Worm (Caenorhabditis elegans): Measurements from ENCODE around the gene B0218.7.

Gene B0218.7

ce11 chrIV:8136548-8136947, 29.3 kb downstream of the B0218.7 start (continued):
- no peak for TF ChIP-seq ceh-100 (GFP tag; IDR thresholded peaks at IDR 0.05)

ce11 chrIV:8136005-8136512, 29.8 kb downstream of the B0218.7 start, which contains the start of the genes isp-1 and islo-1:
Gene isp-1, minus strand, starts transcription at chrIV:8136055.
Gene islo-1, plus strand, starts transcription at chrIV:8136389.
- no peak for TF ChIP-seq zim-3 (tag; optimal IDR thresholded peaks at IDR 0.05)
- TF ChIP-seq Y95B8A.8 (GFP tag; IDR thresholded peaks at IDR 0.05), result no peak
- no peak for TF ChIP-seq zfh-2 (GFP tag; conservative IDR thresholded peaks at IDR 0.05)
- no peak for TF ChIP-seq fkh-3 (tag; optimal IDR thresholded peaks at IDR 0.05)
- no peak for TF ChIP-seq snpc-1.3 (tag; optimal IDR thresholded peaks at IDR 0.05; ENCODE audit: insufficient read depth)
- no peak for TF ChIP-seq nfyb-1 (GFP tag; IDR thresholded peaks at IDR 0.05)
- TF ChIP-seq sdz-38 (tag; optimal IDR thresholded peaks at IDR 0.05), result no peak
- TF ChIP-seq F22D6.2 (tag; optimal IDR thresholded peaks at IDR 0.05), result no peak
- TF ChIP-seq T07F8.4 (tag; optimal IDR thresholded peaks at IDR 0.05), result no peak
- no peak for TF ChIP-seq F57C9.4 (tag; optimal IDR thresholded peaks at IDR 0.05)
- TF ChIP-seq D2030.7 (GFP tag; IDR thresholded peaks at IDR 0.05), result peak; percentile 33; the same call in 1 of the 2 replicates
- TF ChIP-seq B0019.2 (GFP tag; conservative IDR thresholded peaks at IDR 0.05), result no peak
- TF ChIP-seq nfya-1 (tag; optimal IDR thresholded peaks at IDR 0.05; ENCODE audit: borderline replicate concordance, insufficient read depth), result no peak
- TF ChIP-seq lsl-1 (GFP tag; optimal IDR thresholded peaks at IDR 0.05), result peak; percentile 3
- TF ChIP-seq rec-8 (tag; optimal IDR thresholded peaks at IDR 0.05), result no peak
- no peak for TF ChIP-seq chd-7 (tag; optimal IDR thresholded peaks at IDR 0.05)
- no peak for TF ChIP-seq cebp-2 (GFP tag; IDR thresholded peaks at IDR 0.05)
- no peak for TF ChIP-seq egl-44 (GFP tag; IDR thresholded peaks at IDR 0.05)
- TF ChIP-seq egrh-3 (GFP tag; IDR thresholded peaks at IDR 0.05), result no peak
- TF ChIP-seq unc-130 (GFP tag; optimal IDR thresholded peaks at IDR 0.05), result no peak
- TF ChIP-seq madf-6 (GFP tag; IDR thresholded peaks at IDR 0.05), result 0 out of 2 replicates have a peak, but pooled peaks have one; percentile 19
- TF ChIP-seq ceh-91 (GFP tag; IDR thresholded peaks at IDR 0.05), result 0 out of 2 replicates have a peak, but pooled peaks have one; percentile 19
- no peak for TF ChIP-seq lin-26 (GFP tag; IDR thresholded peaks at IDR 0.05)
- no peak for TF ChIP-seq lin-35 (GFP tag; optimal IDR thresholded peaks at IDR 0.05)
- TF ChIP-seq F37B4.10 (GFP tag; IDR thresholded peaks at IDR 0.05), result no peak
- TF ChIP-seq mcd-1 (GFP tag; IDR thresholded peaks at IDR 0.05), result peak; percentile 81
- TF ChIP-seq ztf-28 (GFP tag; IDR thresholded peaks at IDR 0.05), result no peak
- no peak for TF ChIP-seq lin-54 (GFP tag; optimal IDR thresholded peaks at IDR 0.05)
- TF ChIP-seq nhr-80 (tag; optimal IDR thresholded peaks at IDR 0.05), result peak; percentile 57
- peak; percentile 82 for TF ChIP-seq attf-5 (GFP tag; optimal IDR thresholded peaks at IDR 0.05)
- no peak for TF ChIP-seq bed-2 (GFP tag; IDR thresholded peaks at IDR 0.05)
- TF ChIP-seq hmg-1.2 (GFP tag; IDR thresholded peaks at IDR 0.05), result peak; percentile 38; the same call in 1 of the 2 replicates
- TF ChIP-seq pha-4 (tag; optimal IDR thresholded peaks at IDR 0.05), result no peak
- no peak for TF ChIP-seq hsf-1 (GFP tag; IDR thresholded peaks at IDR 0.05)
- TF ChIP-seq nfya-2 (GFP tag; IDR thresholded peaks at IDR 0.05), result no peak
- no peak for TF ChIP-seq ztf-25 (GFP tag; IDR thresholded peaks at IDR 0.05)
- TF ChIP-seq atf-7 (tag; optimal IDR thresholded peaks at IDR 0.05), result no peak
- no peak for TF ChIP-seq hlh-26 (GFP tag; conservative IDR thresholded peaks at IDR 0.05)
- TF ChIP-seq dpl-1 (GFP tag; optimal IDR thresholded peaks at IDR 0.05), result peak; percentile 33
- TF ChIP-seq rcor-1 (GFP tag; IDR thresholded peaks at IDR 0.05), result no peak
- no peak for TF ChIP-seq B0261.1 (tag; optimal IDR thresholded peaks at IDR 0.05)
- no peak for TF ChIP-seq xnd-1 (tag; optimal IDR thresholded peaks at IDR 0.05)
- TF ChIP-seq B0336.3 (GFP tag; IDR thresholded peaks at IDR 0.05), result no peak
- TF ChIP-seq attf-6 (GFP tag; IDR thresholded peaks at IDR 0.05), result no peak
- no peak for TF ChIP-seq ztf-22 (GFP tag; optimal IDR thresholded peaks at IDR 0.05)
- no peak for TF ChIP-seq nhr-120 (GFP tag; IDR thresholded peaks at IDR 0.05)

Data from whole organism, young adult.